Worm (Caenorhabditis elegans): Measurements from ENCODE around the gene twk-18.
A peak's percentile ranks its signal among the peaks of the same experiment; 100 is the strongest.

twk-18 gene

ce11 chrX:8969111-8970048 is 18.5 kb upstream of the twk-18 start:
- TF ChIP-seq nhr-25 (tag; optimal IDR thresholded peaks at IDR 0.05) (peak; percentile 29), ceh-16 (tag; optimal IDR thresholded peaks at IDR 0.05) (no peak), Y55F3AM.14 (GFP tag; optimal IDR thresholded peaks at IDR 0.05) (peak; percentile 45), zag-1 (tag; optimal IDR thresholded peaks at IDR 0.05) (no peak), sma-3 (GFP tag; optimal IDR thresholded peaks at IDR 0.05) (peak; percentile 47), ztf-4 (tag; optimal IDR thresholded peaks at IDR 0.05) (no peak), fos-1 (tag; optimal IDR thresholded peaks at IDR 0.05) (peak; percentile 36), lin-11 (tag; optimal IDR thresholded peaks at IDR 0.05) (no peak), unc-55 (GFP tag; optimal IDR thresholded peaks at IDR 0.05) (peak; percentile 51), mbf-1 (tag; optimal IDR thresholded peaks at IDR 0.05) (no peak), mab-5 (tag; optimal IDR thresholded peaks at IDR 0.05) (no peak), unc-62 (GFP tag; optimal IDR thresholded peaks at IDR 0.05) (no peak), F13H6.1 (tag; optimal IDR thresholded peaks at IDR 0.05) (no peak), nhr-21 (tag; optimal IDR thresholded peaks at IDR 0.05) (peak; percentile 52), nhr-10 (tag; optimal IDR thresholded peaks at IDR 0.05) (no peak), lsy-2 (tag; optimal IDR thresholded peaks at IDR 0.05) (no peak)

DNA sequence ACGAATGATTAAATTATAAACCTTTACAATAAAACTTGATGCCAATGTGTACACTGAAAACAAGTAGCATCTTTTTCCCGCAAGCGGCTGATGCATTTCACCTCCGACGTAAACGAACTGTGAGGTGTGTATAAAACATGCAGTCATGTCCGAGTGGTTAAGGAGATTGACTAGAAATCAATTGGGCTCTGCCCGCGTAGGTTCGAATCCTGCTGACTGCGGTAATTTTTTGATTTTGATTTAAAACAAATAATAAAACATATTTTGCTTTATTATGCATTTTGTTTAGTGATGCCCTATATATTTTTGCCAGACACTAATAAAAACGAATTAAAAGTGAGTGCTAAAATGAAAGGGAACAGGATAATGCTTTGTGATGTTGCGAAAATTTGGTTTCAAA is 16.5 kb upstream of the twk-18 start:
- TF ChIP-seq sma-3 (GFP tag; optimal IDR thresholded peaks at IDR 0.05): peak; percentile 44
- TF ChIP-seq nhr-10 (tag; optimal IDR thresholded peaks at IDR 0.05): no peak
- TF ChIP-seq unc-39 (tag; optimal IDR thresholded peaks at IDR 0.05): no peak
- peak; percentile 21 for TF ChIP-seq unc-55 (GFP tag; optimal IDR thresholded peaks at IDR 0.05)
- TF ChIP-seq fos-1 (tag; optimal IDR thresholded peaks at IDR 0.05): peak; percentile 61
- TF ChIP-seq alr-1 (tag; optimal IDR thresholded peaks at IDR 0.05): no peak
- no peak for TF ChIP-seq ztf-4 (tag; optimal IDR thresholded peaks at IDR 0.05)
- peak; percentile 25 for TF ChIP-seq F13H6.1 (tag; optimal IDR thresholded peaks at IDR 0.05)
- peak; percentile 63 for TF ChIP-seq nhr-129 (tag; optimal IDR thresholded peaks at IDR 0.05)
- no peak for TF ChIP-seq elt-3 (tag; optimal IDR thresholded peaks at IDR 0.05)
- TF ChIP-seq sma-9 (GFP tag; optimal IDR thresholded peaks at IDR 0.05): peak; percentile 50
- TF ChIP-seq sma-9 (tag; optimal IDR thresholded peaks at IDR 0.05): no peak
- peak; percentile 50 for TF ChIP-seq gmeb-1 (tag; optimal IDR thresholded peaks at IDR 0.05)
- TF ChIP-seq nhr-21 (tag; optimal IDR thresholded peaks at IDR 0.05): peak; percentile 25
- TF ChIP-seq crh-2 (tag; optimal IDR thresholded peaks at IDR 0.05): no peak
- TF ChIP-seq ZK546.5 (tag; optimal IDR thresholded peaks at IDR 0.05): no peak
- TF ChIP-seq sem-4 (tag; optimal IDR thresholded peaks at IDR 0.05): no peak
- TF ChIP-seq lin-13 (GFP tag; optimal IDR thresholded peaks at IDR 0.05): peak; percentile 32
- TF ChIP-seq nhr-25 (tag; optimal IDR thresholded peaks at IDR 0.05): no peak
- peak; percentile 19 to 36 for TF ChIP-seq lsy-2 (tag; optimal IDR thresholded peaks at IDR 0.05)
- TF ChIP-seq aly-2 (tag; optimal IDR thresholded peaks at IDR 0.05): no peak
- TF ChIP-seq blmp-1 (tag; optimal IDR thresholded peaks at IDR 0.05; ENCODE audit: insufficient read depth): no peak

DNA sequence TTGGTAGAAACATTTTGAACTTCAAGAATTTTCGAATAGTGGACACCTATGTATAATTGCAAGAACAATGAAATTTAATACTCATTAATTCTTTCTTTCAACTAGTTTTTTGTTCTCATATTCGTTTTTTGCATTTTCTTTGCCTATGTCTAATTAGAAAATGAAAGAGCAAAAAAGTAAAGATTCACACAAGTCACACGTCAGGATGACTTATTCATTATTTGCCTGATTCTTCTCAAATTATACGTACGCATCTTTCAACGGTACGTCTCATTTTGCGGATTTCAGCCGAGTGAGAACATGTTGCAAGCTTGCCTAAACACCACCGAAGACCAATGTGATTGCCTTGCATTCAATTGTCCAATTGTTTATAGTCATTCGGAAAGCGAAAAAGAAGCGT is 7.3 kb upstream of the twk-18 start, which contains the start of gene nmur-1:
TSS of gene nmur-1 (plus strand) at position 301 of the 400 bp plus-strand sequence.
- TF ChIP-seq lsy-2 (tag; optimal IDR thresholded peaks at IDR 0.05) (no peak), crh-2 (tag; optimal IDR thresholded peaks at IDR 0.05) (no peak), nhr-237 (tag; optimal IDR thresholded peaks at IDR 0.05) (no peak), nhr-6 (tag; optimal IDR thresholded peaks at IDR 0.05) (no peak), ZK546.5 (tag; optimal IDR thresholded peaks at IDR 0.05) (no peak), nhr-12 (tag; optimal IDR thresholded peaks at IDR 0.05) (no peak), unc-39 (tag; optimal IDR thresholded peaks at IDR 0.05) (no peak)

DNA sequence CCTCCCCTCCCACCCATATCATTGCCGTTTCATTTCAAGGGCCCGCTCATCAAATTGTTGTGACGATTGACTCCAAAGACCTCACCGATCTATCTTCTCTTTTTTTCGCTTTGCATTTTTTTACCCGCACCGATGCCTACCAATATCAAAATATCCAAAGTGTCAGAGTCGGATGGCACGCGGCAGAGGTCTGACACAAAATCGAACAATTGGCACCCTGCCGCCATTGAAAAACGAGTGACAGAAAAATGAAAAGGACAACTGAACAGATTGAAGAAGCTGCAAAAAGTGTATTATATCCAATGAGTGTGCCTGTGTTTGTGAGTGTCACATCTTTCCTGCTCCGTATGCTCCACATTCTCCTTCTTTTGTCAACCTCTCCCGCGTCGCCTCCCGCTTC is 1.5 kb upstream of the twk-18 start:
- no peak for TF ChIP-seq ztf-1 (GFP tag; conservative IDR thresholded peaks at IDR 0.05)
- no peak for TF ChIP-seq nhr-237 (tag; optimal IDR thresholded peaks at IDR 0.05)
- TF ChIP-seq C34F6.9 (tag; optimal IDR thresholded peaks at IDR 0.05): peak; percentile 4
- no peak for TF ChIP-seq nhr-10 (tag; optimal IDR thresholded peaks at IDR 0.05)
- TF ChIP-seq elt-3 (tag; optimal IDR thresholded peaks at IDR 0.05): no peak
- TF ChIP-seq lin-13 (GFP tag; optimal IDR thresholded peaks at IDR 0.05): no peak
- TF ChIP-seq mbf-1 (tag; optimal IDR thresholded peaks at IDR 0.05): no peak
- no peak for TF ChIP-seq nhr-25 (tag; optimal IDR thresholded peaks at IDR 0.05)
- TF ChIP-seq Y55F3AM.14 (GFP tag; optimal IDR thresholded peaks at IDR 0.05): peak; percentile 20
- no peak for TF ChIP-seq aly-2 (tag; optimal IDR thresholded peaks at IDR 0.05)
- peak in 1 of 2 experiments; percentile 24 for TF ChIP-seq lsy-2 (tag; optimal IDR thresholded peaks at IDR 0.05)
- peak; percentile 50 for TF ChIP-seq nhr-129 (tag; optimal IDR thresholded peaks at IDR 0.05)
- no peak for TF ChIP-seq nhr-12 (tag; optimal IDR thresholded peaks at IDR 0.05)
- peak; percentile 63 for TF ChIP-seq F13H6.1 (tag; optimal IDR thresholded peaks at IDR 0.05)
- TF ChIP-seq ceh-16 (tag; optimal IDR thresholded peaks at IDR 0.05): no peak
- no peak for TF ChIP-seq elt-1 (tag; optimal IDR thresholded peaks at IDR 0.05)
